Worm (Caenorhabditis elegans) whole organism, mixed stage, embryonic: Measurements from ENCODE around the gene spas-1.
A peak's percentile ranks its signal among the peaks of the same experiment; 100 is the strongest.

ENCODE experiments used
- bed-3 ChIP-seq: fragments of 200-800 bp; sonication (Bioruptor generic); optimal IDR thresholded peaks from 3 replicates; lab custom pipeline; 2018; ENCODE audit warnings: mild to moderate bottlenecking, missing genetic modification characterization, moderate library complexity, missing compliant biosample characterization
- blmp-1 ChIP-seq: fragments of 150-350 bp; optimal IDR thresholded peaks from 2 replicates; lab custom pipeline; 2014; ENCODE audit warnings: missing biosample characterization, missing genetic modification characterization
- ceh-39 ChIP-seq: fragments of 150-350 bp; optimal IDR thresholded peaks from 2 replicates; lab custom pipeline; 2014; ENCODE audit warnings: missing biosample characterization, missing genetic modification characterization
- ceh-43 ChIP-seq: fragments of 200-800 bp; sonication (Bioruptor generic); optimal IDR thresholded peaks from 2 replicates; lab custom pipeline; 2018; ENCODE audit warnings: mild to moderate bottlenecking, missing genetic modification characterization, moderate library complexity, missing compliant biosample characterization
- ces-1 ChIP-seq: fragments of 150-350 bp; optimal IDR thresholded peaks from 2 replicates; lab custom pipeline; 2014; ENCODE audit warnings: missing biosample characterization, missing genetic modification reagents, missing genetic modification characterization
- cnd-1 ChIP-seq: fragments of 200-800 bp; sonication (Bioruptor generic); optimal IDR thresholded peaks from 2 replicates; lab custom pipeline; 2018; ENCODE audit warnings: mild to moderate bottlenecking, missing genetic modification characterization, missing compliant biosample characterization
- drap-1 ChIP-seq: fragments of 200-800 bp; sonication (Bioruptor generic); optimal IDR thresholded peaks from 3 replicates; lab custom pipeline; 2018; ENCODE audit warnings: mild to moderate bottlenecking, missing genetic modification characterization, missing compliant biosample characterization
- elt-1 ChIP-seq: sonication (generic microtip); optimal IDR thresholded peaks from 2 replicates; lab custom pipeline; 2017; ENCODE audit warnings: missing genetic modification characterization, mild to moderate bottlenecking, missing compliant biosample characterization, antibody characterized with exemption, moderate library complexity, borderline replicate concordance; ENCODE audit not compliant: insufficient read depth
- elt-3 ChIP-seq: fragments of 150-350 bp; optimal IDR thresholded peaks from 2 replicates; lab custom pipeline; 2014; ENCODE audit warnings: missing biosample characterization, missing genetic modification characterization
- flh-1 ChIP-seq: fragments of 200-800 bp; sonication (Bioruptor generic); optimal IDR thresholded peaks from 2 replicates; lab custom pipeline; 2018; ENCODE audit warnings: mild to moderate bottlenecking, missing genetic modification characterization, moderate library complexity, missing compliant biosample characterization
- ham-2 ChIP-seq: fragments of 200-800 bp; sonication (Bioruptor generic); optimal IDR thresholded peaks from 2 replicates; lab custom pipeline; 2018; ENCODE audit warnings: mild to moderate bottlenecking, missing genetic modification characterization, missing compliant biosample characterization
- hlh-1 ChIP-seq: fragments of 150-350 bp; optimal IDR thresholded peaks from 2 replicates; lab custom pipeline; 2014; ENCODE audit warnings: missing biosample characterization, missing genetic modification reagents, missing genetic modification characterization
- lin-13 ChIP-seq: fragments of 150-350 bp; optimal IDR thresholded peaks from 2 replicates; lab custom pipeline; 2014; ENCODE audit warnings: missing biosample characterization, missing genetic modification characterization
- lin-32 ChIP-seq: fragments of 200-800 bp; sonication (Bioruptor generic); optimal IDR thresholded peaks from 2 replicates; lab custom pipeline; 2018; ENCODE audit warnings: mild to moderate bottlenecking, missing genetic modification characterization, missing compliant biosample characterization
- lsy-2 ChIP-seq: fragments of 150-350 bp; optimal IDR thresholded peaks from 2 replicates; lab custom pipeline; 2014; ENCODE audit warnings: missing biosample characterization, missing genetic modification characterization
- mab-5 ChIP-seq: fragments of 150-350 bp; optimal IDR thresholded peaks from 2 replicates; lab custom pipeline; 2014; ENCODE audit warnings: missing biosample characterization, missing genetic modification characterization
- mep-1 ChIP-seq: fragments of 150-350 bp; optimal IDR thresholded peaks from 2 replicates; lab custom pipeline; 2017; ENCODE audit warnings: missing biosample characterization, missing genetic modification reagents, missing genetic modification characterization, inconsistent platforms
- mls-2 ChIP-seq: sonication (generic microtip); optimal IDR thresholded peaks from 2 replicates; lab custom pipeline; 2016; ENCODE audit warnings: mild to moderate bottlenecking, missing genetic modification characterization, moderate library complexity, missing compliant biosample characterization
- nhr-12 ChIP-seq: fragments of 150-350 bp; optimal IDR thresholded peaks from 2 replicates; lab custom pipeline; 2014; ENCODE audit warnings: missing biosample characterization, missing genetic modification characterization
- nhr-2 ChIP-seq: fragments of 150-350 bp; optimal IDR thresholded peaks from 2 replicates; lab custom pipeline; 2014; ENCODE audit warnings: missing biosample characterization, missing genetic modification characterization
- nhr-237 ChIP-seq: fragments of 150-350 bp; optimal IDR thresholded peaks from 2 replicates; lab custom pipeline; 2014; ENCODE audit warnings: missing biosample characterization, missing genetic modification characterization
- pha-4 ChIP-seq: fragments of 150-350 bp; optimal IDR thresholded peaks from 2 replicates; lab custom pipeline; 2018; ENCODE audit warnings: missing biosample characterization, missing genetic modification reagents, missing genetic modification characterization
- sem-2 ChIP-seq: fragments of 200-800 bp; sonication (Bioruptor generic); optimal IDR thresholded peaks from 2 replicates; lab custom pipeline; 2018; ENCODE audit warnings: mild to moderate bottlenecking, missing genetic modification characterization, missing compliant biosample characterization
- snpc-4 ChIP-seq: fragments of 150-350 bp; optimal IDR thresholded peaks from 2 replicates; lab custom pipeline; 2014; ENCODE audit warnings: missing biosample characterization, missing genetic modification characterization
- sptf-1 ChIP-seq: sonication (generic microtip); optimal IDR thresholded peaks from 2 replicates; lab custom pipeline; 2017; ENCODE audit warnings: mild to moderate bottlenecking, missing genetic modification characterization, moderate library complexity, missing compliant biosample characterization
- tbx-8 ChIP-seq: fragments of 200-800 bp; sonication (Bioruptor generic); optimal IDR thresholded peaks from 2 replicates; lab custom pipeline; 2018; ENCODE audit warnings: mild to moderate bottlenecking, missing genetic modification characterization, moderate library complexity, missing compliant biosample characterization
- unc-120 ChIP-seq: sonication (generic microtip); optimal IDR thresholded peaks from 2 replicates; lab custom pipeline; 2017; ENCODE audit warnings: missing genetic modification characterization, missing compliant biosample characterization; ENCODE audit not compliant: poor library complexity, severe bottlenecking
- unc-39 ChIP-seq: fragments of 150-350 bp; optimal IDR thresholded peaks from 2 replicates; lab custom pipeline; 2014; ENCODE audit warnings: missing biosample characterization, missing genetic modification characterization
- unc-62 ChIP-seq: fragments of 150-350 bp; optimal IDR thresholded peaks from 2 replicates; lab custom pipeline; 2014; ENCODE audit warnings: missing biosample characterization, missing genetic modification reagents, missing genetic modification characterization

The spas-1 gene

ce11 chrV:9173789-9174188 is 1.8 kb upstream of the spas-1 start, which contains the start of gene pqn-16:
TSS of gene pqn-16 (plus strand) at chrV:9174089.
- TF ChIP-seq pha-4 (tag; lab: Kevin White, UChicago) (no peak), elt-1 (tag; lab: Kevin White, UChicago) (no peak)
- TF ChIP-seq, all 35 proteins: peak for 0

- TF ChIP-seq lin-32 (GFP tag; lab: Kevin White, UChicago) (no peak), nhr-237 (tag; lab: Kevin White, UChicago) (no peak), blmp-1 (tag; lab: Kevin White, UChicago) (peak; percentile 32), flh-1 (no peak), ham-2 (peak; percentile 13), nhr-2 (tag; lab: Kevin White, UChicago) (no peak)
Measured at ce11 chrV:9181669-9182250, 6.2 kb downstream of the spas-1 start, which contains the start of gene ptr-1. TSS of gene ptr-1 (minus strand) at chrV:9181719.

- no peak for TF ChIP-seq hlh-1 (tag; lab: Kevin White, UChicago)
- peak; percentile 78 for TF ChIP-seq ces-1 (GFP tag; lab: Kevin White, UChicago)
- TF ChIP-seq elt-3 (tag; lab: Kevin White, UChicago) = no peak
- TF ChIP-seq, all 35 proteins: peak for 1
Measured at ce11 chrV:9183718-9184441, 8.3 kb downstream of the spas-1 start.

ce11 chrV:9186028-9186427 is 10.4 kb downstream of the spas-1 start:
- no peak for TF ChIP-seq flh-1

ce11 chrV:9191406-9191805 is 15.8 kb downstream of the spas-1 start, which contains the start of gene sphr-1:
TSS of gene sphr-1 (plus strand) at chrV:9191610.
- TF ChIP-seq lin-32 (GFP tag; lab: Kevin White, UChicago) (no peak), unc-62 (no peak), sptf-1 (tag; lab: Kevin White, UChicago) (no peak), ceh-43 (no peak), lin-13 (tag; lab: Kevin White, UChicago) (no peak), lsy-2 (tag; lab: Kevin White, UChicago) (no peak), drap-1 (no peak), tbx-8 (no peak)
- TF ChIP-seq, all 35 proteins: peak for 0

ce11 chrV:9194055-9194454 is 18.5 kb downstream of the spas-1 start:
- no peak for TF ChIP-seq mab-5 (tag; lab: Kevin White, UChicago)
- peak; percentile 87 for TF ChIP-seq ces-1 (GFP tag; lab: Kevin White, UChicago)

ce11 chrV:9197121-9197520 is 21.5 kb downstream of the spas-1 start, which contains the start of gene C24B5.4:
TSS of gene C24B5.4 (minus strand) at chrV:9197326.
- TF ChIP-seq cnd-1 (tag; lab: Kevin White, UChicago) (no peak), nhr-12 (tag; lab: Kevin White, UChicago) (no peak)

ce11 chrV:9198887-9199286 is 23.3 kb downstream of the spas-1 start, which contains the start of gene str-177:
TSS of gene str-177 (minus strand) at chrV:9198987.
- TF ChIP-seq unc-39 (tag; lab: Kevin White, UChicago) = no peak
- TF ChIP-seq elt-1 (tag; lab: Kevin White, UChicago) = no peak

ce11 chrV:9202710-9203109 is 27.1 kb downstream of the spas-1 start, which contains the start of gene asp-2:
TSS of gene asp-2 (plus strand) at chrV:9203077.
- TF ChIP-seq nhr-2 (tag; lab: Kevin White, UChicago) (no peak), lsy-2 (tag; lab: Kevin White, UChicago) (no peak), lin-32 (GFP tag; lab: Kevin White, UChicago) (no peak), tbx-8 (no peak), unc-120 (tag; lab: Kevin White, UChicago) (no peak), drap-1 (no peak), elt-1 (tag; lab: Kevin White, UChicago) (no peak), bed-3 (GFP tag; lab: Kevin White, UChicago) (no peak), flh-1 (no peak), mls-2 (tag; lab: Kevin White, UChicago) (no peak), blmp-1 (tag; lab: Kevin White, UChicago) (no peak), snpc-4 (no peak), sptf-1 (tag; lab: Kevin White, UChicago) (no peak), mep-1 (tag; lab: Kevin White, UChicago) (no peak), ceh-39 (tag; lab: Kevin White, UChicago) (no peak), ces-1 (GFP tag; lab: Kevin White, UChicago) (no peak), sem-2 (no peak)
